Worm (Caenorhabditis elegans) whole organism, L4 larva: ENCODE results near the gene C17B7.15.

ENCODE experiments used
- F10B5.3 ChIP-seq: sonication (generic microtip); optimal IDR thresholded peaks from 2 replicates; lab custom pipeline; 2016; ENCODE audit warnings: mild to moderate bottlenecking, missing genetic modification characterization, missing compliant biosample characterization
- F37D6.2 ChIP-seq: sonication (generic microtip); optimal IDR thresholded peaks from 2 replicates; lab custom pipeline; 2016; ENCODE audit warnings: mild to moderate bottlenecking, missing genetic modification characterization, missing compliant biosample characterization
- R02D3.7 ChIP-seq: fragments of 150-350 bp; sonication (generic microtip); optimal IDR thresholded peaks from 3 replicates; lab custom pipeline; 2014; ENCODE audit warnings: missing biosample characterization, missing genetic modification characterization
- T26A8.4 ChIP-seq: fragments of 200-800 bp; sonication (Bioruptor generic); IDR thresholded peaks from 2 replicates; pipeline ENCODE4 v1.3.6; 2022; ENCODE audit warnings: missing genetic modification characterization, missing compliant biosample characterization
- ZK546.5 ChIP-seq, 2 experiments: sonication (generic microtip); optimal IDR thresholded peaks; 2 replicates each; lab custom pipeline; 2017; ENCODE audit warnings: missing biosample characterization in 2 of 2, missing genetic modification characterization in 2 of 2
- aha-1 ChIP-seq: fragments of 150-350 bp; peaks from one replicate; lab custom pipeline; 2014; ENCODE audit warnings: missing biosample characterization, missing genetic modification characterization
- ama-1 ChIP-seq: fragments of 150-350 bp; optimal IDR thresholded peaks from 2 replicates; lab custom pipeline; 2014; ENCODE audit warnings: inconsistent platforms, mixed read lengths
- ceh-20 ChIP-seq: fragments of 200-800 bp; sonication (Bioruptor generic); IDR thresholded peaks from 2 replicates; pipeline ENCODE4 v1.3.6; 2022; ENCODE audit warnings: missing genetic modification reagents, missing genetic modification characterization, missing compliant biosample characterization
- ceh-82 ChIP-seq: sonication (generic microtip); optimal IDR thresholded peaks from 2 replicates; lab custom pipeline; 2017; ENCODE audit warnings: missing biosample characterization, missing genetic modification characterization
- ces-1 ChIP-seq: fragments of 150-350 bp; sonication (generic microtip); optimal IDR thresholded peaks from 4 replicates; lab custom pipeline; 2014; ENCODE audit warnings: missing biosample characterization, missing genetic modification reagents, missing genetic modification characterization
- daf-12 ChIP-seq: fragments of 150-350 bp; optimal IDR thresholded peaks from 2 replicates; lab custom pipeline; 2014; ENCODE audit warnings: missing biosample characterization, missing genetic modification reagents, missing genetic modification characterization
- daf-16 ChIP-seq, 3 experiments: sonication (generic microtip); optimal IDR thresholded peaks; 2 replicates each; lab custom pipeline; 2016 to 2017; ENCODE audit warnings: missing genetic modification characterization in 3 of 3, missing genetic modification reagents in 3 of 3, mild to moderate bottlenecking in 2 of 3, missing compliant biosample characterization in 2 of 3, missing biosample characterization in 1 of 3, moderate library complexity in 1 of 3
- dmd-6 ChIP-seq: fragments of 200-800 bp; sonication (Bioruptor generic); IDR thresholded peaks from 2 replicates; pipeline ENCODE4 v1.3.6; 2022; ENCODE audit warnings: missing genetic modification reagents, missing genetic modification characterization, missing compliant biosample characterization
- dve-1 ChIP-seq: sonication (generic microtip); optimal IDR thresholded peaks from 2 replicates; lab custom pipeline; 2017; ENCODE audit warnings: antibody characterized with exemption, mild to moderate bottlenecking, missing genetic modification characterization, missing compliant biosample characterization; ENCODE audit not compliant: insufficient read depth
- egl-27 ChIP-seq: sonication (generic microtip); optimal IDR thresholded peaks from 3 replicates; lab custom pipeline; 2017; ENCODE audit warnings: missing biosample characterization, missing genetic modification reagents, missing genetic modification characterization
- fkh-10 ChIP-seq: fragments of 150-350 bp; optimal IDR thresholded peaks from 2 replicates; lab custom pipeline; 2014; ENCODE audit warnings: missing biosample characterization, missing genetic modification reagents, missing genetic modification characterization
- gei-8 ChIP-seq: fragments of 200-800 bp; sonication (Bioruptor generic); optimal IDR thresholded peaks from 2 replicates; lab custom pipeline; 2018; ENCODE audit warnings: mild to moderate bottlenecking, missing genetic modification characterization, missing compliant biosample characterization
- hlh-11 ChIP-seq: fragments of 200-800 bp; sonication (Bioruptor generic); optimal IDR thresholded peaks from 2 replicates; lab custom pipeline; 2018; ENCODE audit warnings: mild to moderate bottlenecking, missing genetic modification characterization, missing compliant biosample characterization
- lim-7 ChIP-seq: fragments of 200-800 bp; sonication (Bioruptor generic); IDR thresholded peaks from 2 replicates; pipeline ENCODE4 v1.3.6; 2022; ENCODE audit warnings: missing genetic modification characterization, missing compliant biosample characterization
- lin-1 ChIP-seq: fragments of 200-800 bp; sonication (Bioruptor generic); IDR thresholded peaks from 2 replicates; pipeline ENCODE4 v1.3.6; 2022; ENCODE audit warnings: missing genetic modification reagents, missing genetic modification characterization, missing compliant biosample characterization
- lin-15B ChIP-seq: fragments of 150-350 bp; sonication (generic microtip); optimal IDR thresholded peaks from 3 replicates; lab custom pipeline; 2014; ENCODE audit warnings: missing biosample characterization, missing genetic modification characterization
- lin-39 ChIP-seq: fragments of 150-350 bp; optimal IDR thresholded peaks from 2 replicates; lab custom pipeline; 2014; ENCODE audit warnings: missing biosample characterization, missing genetic modification reagents, missing genetic modification characterization
- madf-5 ChIP-seq, 2 experiments: fragments of 200-800 bp; sonication (Bioruptor generic); IDR thresholded peaks; 2 replicates each; pipeline ENCODE4 v1.3.6; 2022; ENCODE audit warnings: missing compliant biosample characterization in 2 of 2, missing genetic modification characterization in 2 of 2
- mep-1 ChIP-seq: fragments of 150-350 bp; sonication (generic microtip); optimal IDR thresholded peaks from 3 replicates; lab custom pipeline; 2014; ENCODE audit warnings: missing biosample characterization, missing genetic modification characterization
- mes-2 ChIP-seq: sonication (generic microtip); optimal IDR thresholded peaks from 2 replicates; lab custom pipeline; 2016; ENCODE audit warnings: missing genotype, mild to moderate bottlenecking, missing genetic modification characterization, missing compliant biosample characterization; ENCODE audit not compliant: poor library complexity, severe bottlenecking
- mxl-2 ChIP-seq: fragments of 200-800 bp; sonication (Bioruptor generic); conservative IDR thresholded peaks from 2 replicates; pipeline ENCODE4 v1.3.6; 2022; ENCODE audit warnings: missing genetic modification reagents, missing genetic modification characterization, missing compliant biosample characterization
- mxl-3 ChIP-seq: fragments of 200-800 bp; sonication (Bioruptor generic); optimal IDR thresholded peaks from 2 replicates; lab custom pipeline; 2018; ENCODE audit warnings: mild to moderate bottlenecking, missing genetic modification characterization, missing compliant biosample characterization
- nhr-102 ChIP-seq: sonication (generic microtip); optimal IDR thresholded peaks from 2 replicates; lab custom pipeline; 2016; ENCODE audit warnings: mild to moderate bottlenecking, missing genetic modification characterization, moderate library complexity, missing compliant biosample characterization
- nhr-11 ChIP-seq: fragments of 150-350 bp; optimal IDR thresholded peaks from 2 replicates; lab custom pipeline; 2014; ENCODE audit warnings: missing biosample characterization, missing genetic modification characterization
- nhr-111 ChIP-seq: fragments of 200-800 bp; sonication (Bioruptor generic); optimal IDR thresholded peaks from 2 replicates; lab custom pipeline; 2018; ENCODE audit warnings: mild to moderate bottlenecking, missing genetic modification characterization, missing compliant biosample characterization
- nhr-28 ChIP-seq: fragments of 150-350 bp; optimal IDR thresholded peaks from 2 replicates; lab custom pipeline; 2014; ENCODE audit warnings: missing biosample characterization, missing genetic modification characterization
- nhr-42 ChIP-seq: fragments of 200-800 bp; sonication (Bioruptor generic); IDR thresholded peaks from 2 replicates; pipeline ENCODE4 v1.3.6; 2022; ENCODE audit warnings: missing genetic modification characterization, missing compliant biosample characterization
- nhr-48 ChIP-seq: sonication (generic microtip); optimal IDR thresholded peaks from 2 replicates; lab custom pipeline; 2016; ENCODE audit warnings: mild to moderate bottlenecking, missing genetic modification characterization, missing compliant biosample characterization
- nhr-6 ChIP-seq: fragments of 150-350 bp; optimal IDR thresholded peaks from 2 replicates; lab custom pipeline; 2014; ENCODE audit warnings: missing biosample characterization, missing genetic modification characterization
- nhr-76 ChIP-seq: fragments of 150-350 bp; optimal IDR thresholded peaks from 2 replicates; lab custom pipeline; 2014; ENCODE audit warnings: missing biosample characterization, missing genetic modification characterization
- php-3 ChIP-seq: fragments of 200-800 bp; sonication (Bioruptor generic); IDR thresholded peaks from 2 replicates; pipeline ENCODE4 v1.3.6; 2022; ENCODE audit warnings: missing genetic modification reagents, missing genetic modification characterization, missing compliant biosample characterization
- rbr-2 ChIP-seq: sonication (generic microtip); optimal IDR thresholded peaks from 2 replicates; lab custom pipeline; 2016; ENCODE audit warnings: missing genotype, missing genetic modification characterization, missing compliant biosample characterization
- tag-97 ChIP-seq: fragments of 200-800 bp; sonication (Bioruptor generic); IDR thresholded peaks from 2 replicates; pipeline ENCODE4 v1.3.6; 2022; ENCODE audit warnings: missing genetic modification characterization, missing compliant biosample characterization
- tra-1 ChIP-seq: fragments of 200-800 bp; sonication (Bioruptor generic); IDR thresholded peaks from 2 replicates; pipeline ENCODE4 v1.3.6; 2022; ENCODE audit warnings: missing genetic modification reagents, missing genetic modification characterization, missing compliant biosample characterization
- unc-130 ChIP-seq: sonication (generic microtip); optimal IDR thresholded peaks from 2 replicates; lab custom pipeline; 2016; ENCODE audit warnings: missing genetic modification reagents, missing genetic modification characterization, missing compliant biosample characterization
- unc-39 ChIP-seq: sonication (generic microtip); optimal IDR thresholded peaks from 2 replicates; lab custom pipeline; 2017; ENCODE audit warnings: missing biosample characterization, missing genetic modification characterization
- zip-2 ChIP-seq: fragments of 150-350 bp; optimal IDR thresholded peaks from 2 replicates; lab custom pipeline; 2014; ENCODE audit warnings: missing biosample characterization, missing genetic modification characterization
- ztf-11 ChIP-seq: fragments of 150-350 bp; optimal IDR thresholded peaks from 2 replicates; lab custom pipeline; 2014; ENCODE audit warnings: missing biosample characterization, missing genetic modification characterization

Gene C17B7.15

ce11 chrV:3346434-3347019, 3.5 kb upstream of the C17B7.15 start, which contains the start of gene fbxa-65:
Gene fbxa-65, minus strand, starts transcription at chrV:3346484.
- TF ChIP-seq lin-15B (no peak), nhr-28 (tag; lab: Kevin White, UChicago) (peak; percentile 23), aha-1 (tag; lab: Kevin White, UChicago) (peak; percentile 94)

ce11 chrV:3347486-3347885, 2.5 kb upstream of the C17B7.15 start:
- peak; percentile 64 for TF ChIP-seq hlh-11 (tag; lab: Kevin White, UChicago)
- TF ChIP-seq daf-12 (tag; lab: Kevin White, UChicago): no peak
- TF ChIP-seq ceh-82 (tag; lab: Kevin White, UChicago): no peak
- no peak for TF ChIP-seq mxl-2 (GFP tag; lab: Robert Waterston, UW)
- TF ChIP-seq mep-1 (tag; lab: Kevin White, UChicago): no peak
- no peak for TF ChIP-seq ama-1
- TF ChIP-seq mxl-3 (GFP tag; lab: Kevin White, UChicago): no peak
- TF ChIP-seq nhr-111: no peak
- TF ChIP-seq gei-8 (GFP tag; lab: Kevin White, UChicago): no peak
- TF ChIP-seq ZK546.5 (tag; optimal IDR thresholded peaks at IDR 0.05; lab: Kevin White, UChicago): no peak
- no peak for TF ChIP-seq ztf-11
- no peak for TF ChIP-seq tra-1
- no peak for TF ChIP-seq T26A8.4 (GFP tag; lab: Robert Waterston, UW)
- TF ChIP-seq zip-2 (tag; lab: Kevin White, UChicago): no peak
- no peak for TF ChIP-seq F37D6.2 (tag; lab: Kevin White, UChicago)
- TF ChIP-seq lim-7 (GFP tag; lab: Robert Waterston, UW): no peak
- no peak for TF ChIP-seq madf-5 (GFP tag; IDR thresholded peaks at IDR 0.05; lab: Robert Waterston, UW)
- peak; percentile 2 for TF ChIP-seq nhr-48 (tag; lab: Kevin White, UChicago)
- peak; percentile 40 for TF ChIP-seq aha-1 (tag; lab: Kevin White, UChicago)
- no peak for TF ChIP-seq tag-97 (GFP tag; lab: Robert Waterston, UW)
- TF ChIP-seq egl-27 (tag; lab: Kevin White, UChicago): no peak
- TF ChIP-seq daf-16 (GFP tag; optimal IDR thresholded peaks at IDR 0.05; lab: Kevin White, UChicago): peak in 1 of 2 experiments; percentile 82
- no peak for TF ChIP-seq daf-16 (tag; optimal IDR thresholded peaks at IDR 0.05; lab: Kevin White, UChicago)
- no peak for TF ChIP-seq mes-2 (tag; lab: Kevin White, UChicago)
- no peak for TF ChIP-seq lin-39 (tag; lab: Kevin White, UChicago)
- TF ChIP-seq F10B5.3 (tag; lab: Kevin White, UChicago): no peak
- no peak for TF ChIP-seq dve-1 (tag; lab: Kevin White, UChicago)
- no peak for TF ChIP-seq lin-1
- no peak for TF ChIP-seq rbr-2
- TF ChIP-seq ceh-20 (GFP tag; lab: Robert Waterston, UW): 0 out of 2 replicates have a peak, but pooled peaks have one; percentile 47
- TF ChIP-seq fkh-10 (GFP tag; lab: Kevin White, UChicago): no peak
- TF ChIP-seq unc-39 (tag; lab: Kevin White, UChicago): no peak
- TF ChIP-seq R02D3.7: no peak
- TF ChIP-seq ces-1: no peak
- no peak for TF ChIP-seq nhr-76
- no peak for TF ChIP-seq nhr-6 (tag; lab: Kevin White, UChicago)
- peak; percentile 58 for TF ChIP-seq dmd-6 (GFP tag; lab: Robert Waterston, UW)
- TF ChIP-seq nhr-102 (tag; lab: Kevin White, UChicago): no peak
- TF ChIP-seq unc-130 (GFP tag; lab: Kevin White, UChicago): no peak
- TF ChIP-seq php-3 (GFP tag; lab: Robert Waterston, UW): no peak
- no peak for TF ChIP-seq nhr-42
- no peak for TF ChIP-seq lin-15B
- TF ChIP-seq nhr-11 (tag; lab: Kevin White, UChicago): no peak
